Worm (Caenorhabditis elegans) whole organism, L3 larva: Measurements from ENCODE around the gene F25D1.3.

Experiments used
- fkh-2 ChIP-seq: fragments of 150-350 bp; optimal IDR thresholded peaks from 2 replicates; lab custom pipeline; 2014; ENCODE audit warnings: missing biosample characterization, missing genetic modification reagents, missing genetic modification characterization
- fos-1 ChIP-seq: fragments of 150-350 bp; optimal IDR thresholded peaks from 2 replicates; lab custom pipeline; 2014; ENCODE audit warnings: missing biosample characterization, missing genetic modification characterization
- lin-15B ChIP-seq: fragments of 150-350 bp; optimal IDR thresholded peaks from 2 replicates; lab custom pipeline; 2014; ENCODE audit warnings: missing biosample characterization, missing genetic modification characterization
- nhr-12 ChIP-seq: fragments of 150-350 bp; optimal IDR thresholded peaks from 2 replicates; lab custom pipeline; 2014; ENCODE audit warnings: missing biosample characterization, missing genetic modification characterization
- nhr-43 ChIP-seq: sonication (generic microtip); optimal IDR thresholded peaks from 2 replicates; lab custom pipeline; 2016; ENCODE audit warnings: mild to moderate bottlenecking, missing genetic modification characterization, missing compliant biosample characterization; ENCODE audit not compliant: poor library complexity, severe bottlenecking
- snpc-4 ChIP-seq: fragments of 150-350 bp; optimal IDR thresholded peaks from 2 replicates; lab custom pipeline; 2014; ENCODE audit warnings: missing biosample characterization, missing genetic modification characterization
- tbx-2 ChIP-seq: sonication (generic microtip); optimal IDR thresholded peaks from 2 replicates; lab custom pipeline; 2016; ENCODE audit warnings: mild to moderate bottlenecking, missing genetic modification characterization, missing compliant biosample characterization
- zag-1 ChIP-seq: fragments of 150-350 bp; optimal IDR thresholded peaks from 2 replicates; lab custom pipeline; 2014; ENCODE audit warnings: missing biosample characterization, missing genetic modification characterization

ce11 chrV:10484640-10485039 is 43.9 kb upstream of the F25D1.3 start, which contains the start of gene Y32F6B.1:
- TF ChIP-seq nhr-12 (tag; lab: Kevin White, UChicago) (no peak), fos-1 (no peak), snpc-4 (tag; lab: Kevin White, UChicago) (no peak), lin-15B (no peak), tbx-2 (tag; lab: Kevin White, UChicago) (no peak), nhr-43 (tag; lab: Kevin White, UChicago) (no peak), fkh-2 (tag; lab: Kevin White, UChicago) (no peak), zag-1 (tag; lab: Kevin White, UChicago) (no peak)
